Worm (Caenorhabditis elegans) whole organism, mixed stage, embryonic: ENCODE data around the gene acs-4.

Experiments
- elt-3 ChIP-seq: fragments of 150-350 bp; optimal IDR thresholded peaks from 2 replicates; lab custom pipeline; 2014; ENCODE audit warnings: missing biosample characterization, missing genetic modification characterization
- mab-5 ChIP-seq: fragments of 150-350 bp; optimal IDR thresholded peaks from 2 replicates; lab custom pipeline; 2014; ENCODE audit warnings: missing biosample characterization, missing genetic modification characterization
- mep-1 ChIP-seq: fragments of 150-350 bp; optimal IDR thresholded peaks from 2 replicates; lab custom pipeline; 2017; ENCODE audit warnings: missing biosample characterization, missing genetic modification reagents, missing genetic modification characterization, inconsistent platforms
- snpc-4 ChIP-seq: fragments of 150-350 bp; optimal IDR thresholded peaks from 2 replicates; lab custom pipeline; 2014; ENCODE audit warnings: missing biosample characterization, missing genetic modification characterization
- unc-62 ChIP-seq: fragments of 150-350 bp; optimal IDR thresholded peaks from 2 replicates; lab custom pipeline; 2014; ENCODE audit warnings: missing biosample characterization, missing genetic modification reagents, missing genetic modification characterization

- TF ChIP-seq elt-3 (tag; lab: Kevin White, UChicago) = no peak
- no peak for TF ChIP-seq unc-62 (GFP tag; lab: Kevin White, UChicago)
- no peak for TF ChIP-seq mep-1 (tag; lab: Kevin White, UChicago)
- no peak for TF ChIP-seq mab-5 (tag; lab: Kevin White, UChicago)
- TF ChIP-seq snpc-4 = no peak
Measured at ce11 chrIII:7150162-7150561, 17.5 kb upstream of the acs-4 start.
